Worm (Caenorhabditis elegans): ENCODE data around the gene svop-1.

- no peak for TF ChIP-seq flt-1 (GFP tag; IDR thresholded peaks at IDR 0.05)
- no peak for TF ChIP-seq cog-1 (tag; optimal IDR thresholded peaks at IDR 0.05)
- no peak for TF ChIP-seq T22C8.4 (GFP tag; IDR thresholded peaks at IDR 0.05)
- TF ChIP-seq ref-1 (GFP tag; conservative IDR thresholded peaks at IDR 0.05) = no peak
- TF ChIP-seq ztf-29 (GFP tag; IDR thresholded peaks at IDR 0.05) = no peak
- TF ChIP-seq klf-2 (GFP tag; conservative IDR thresholded peaks at IDR 0.05) = no peak
- TF ChIP-seq ztf-23 (GFP tag; IDR thresholded peaks at IDR 0.05) = no peak
Measured at ce11 chrIII:8867922-8868655, 17.2 kb downstream of the svop-1 start.
